Worm (Caenorhabditis elegans) whole organism, L1 larva: Measurements from ENCODE around the gene F08B12.11.
A peak's percentile ranks its signal among the peaks of the same experiment; 100 is the strongest.

ENCODE experiments used
- C16A3.4 ChIP-seq: fragments of 150-350 bp; optimal IDR thresholded peaks from 2 replicates; lab custom pipeline; 2014; ENCODE audit warnings: missing biosample characterization, missing genetic modification characterization
- ama-1 ChIP-seq: fragments of 150-350 bp; optimal IDR thresholded peaks from 2 replicates; lab custom pipeline; 2014
- blmp-1 ChIP-seq: fragments of 150-350 bp; optimal IDR thresholded peaks from 2 replicates; lab custom pipeline; 2014; ENCODE audit warnings: missing biosample characterization, missing genetic modification characterization
- ceh-8 ChIP-seq: fragments of 200-800 bp; sonication (Bioruptor generic); optimal IDR thresholded peaks from 2 replicates; lab custom pipeline; 2018; ENCODE audit warnings: mild to moderate bottlenecking, missing genetic modification characterization, moderate library complexity, missing compliant biosample characterization
- ceh-90 ChIP-seq: sonication (generic microtip); optimal IDR thresholded peaks from 2 replicates; lab custom pipeline; 2016; ENCODE audit warnings: missing genetic modification characterization, missing compliant biosample characterization
- dsc-1 ChIP-seq: sonication (generic microtip); optimal IDR thresholded peaks from 2 replicates; lab custom pipeline; 2016; ENCODE audit warnings: mild to moderate bottlenecking, missing genetic modification characterization, missing compliant biosample characterization
- efl-1 ChIP-seq, 4 experiments: fragments of 150-350 bp; optimal IDR thresholded peaks in 3 of 4; peaks in 1 of 4; 1 replicate in 1 of 4; 2 replicates in 3 of 4; lab custom pipeline; 2014; ENCODE audit warnings: missing biosample characterization in 2 of 4, missing genetic modification characterization in 2 of 4, missing genetic modification reagents in 2 of 4
- egl-27 ChIP-seq, 2 experiments: fragments of 150-350 bp in 1 of 2; sonication (generic microtip); optimal IDR thresholded peaks; 3 replicates each; lab custom pipeline; 2017 to 2018; ENCODE audit warnings: missing biosample characterization in 2 of 2, missing genetic modification characterization in 2 of 2, missing genetic modification reagents in 2 of 2
- elt-2 ChIP-seq: sonication (generic microtip); optimal IDR thresholded peaks from 2 replicates; lab custom pipeline; 2016; ENCODE audit warnings: missing genetic modification characterization, mild to moderate bottlenecking, inconsistent platforms, missing compliant biosample characterization, missing genetic modification reagents
- fkh-10 ChIP-seq: sonication (generic microtip); optimal IDR thresholded peaks from 2 replicates; lab custom pipeline; 2017; ENCODE audit warnings: missing biosample characterization, missing genetic modification reagents, missing genetic modification characterization
- fkh-4 ChIP-seq: sonication (generic microtip); optimal IDR thresholded peaks from 2 replicates; lab custom pipeline; 2016; ENCODE audit warnings: missing compliant biosample characterization, missing genetic modification characterization, borderline replicate concordance
- grh-1 ChIP-seq: fragments of 200-800 bp; sonication (Bioruptor generic); IDR thresholded peaks from 2 replicates; pipeline ENCODE4 v1.3.6; 2022; ENCODE audit warnings: missing genetic modification reagents, missing genetic modification characterization, missing compliant biosample characterization
- hpl-2 ChIP-seq: fragments of 150-350 bp; optimal IDR thresholded peaks from 2 replicates; lab custom pipeline; 2014; ENCODE audit warnings: missing biosample characterization, missing genetic modification reagents, missing genetic modification characterization
- isw-1 ChIP-seq: fragments of 200-800 bp; sonication (Bioruptor generic); IDR thresholded peaks from 2 replicates; pipeline ENCODE4 v1.3.6; 2022; ENCODE audit warnings: missing genetic modification characterization, missing compliant biosample characterization
- lin-14 ChIP-seq: fragments of 200-800 bp; sonication (Bioruptor generic); optimal IDR thresholded peaks from 2 replicates; lab custom pipeline; 2018; ENCODE audit warnings: mild to moderate bottlenecking, missing genetic modification characterization, moderate library complexity, missing compliant biosample characterization
- lir-3 ChIP-seq: sonication (generic microtip); optimal IDR thresholded peaks from 2 replicates; lab custom pipeline; 2016; ENCODE audit warnings: mild to moderate bottlenecking, missing genetic modification characterization, moderate library complexity, missing compliant biosample characterization; ENCODE audit not compliant: poor library complexity
- lsy-2 ChIP-seq, 2 experiments: fragments of 150-350 bp; optimal IDR thresholded peaks; 2 replicates each; lab custom pipeline; 2014; ENCODE audit warnings: missing biosample characterization in 2 of 2, missing genetic modification characterization in 2 of 2
- mab-9 ChIP-seq: fragments of 200-800 bp; sonication (Bioruptor generic); IDR thresholded peaks from 2 replicates; pipeline ENCODE4 v1.3.6; 2022; ENCODE audit warnings: missing genetic modification reagents, missing genetic modification characterization, missing compliant biosample characterization
- mep-1 ChIP-seq: fragments of 150-350 bp; optimal IDR thresholded peaks from 2 replicates; lab custom pipeline; 2014; ENCODE audit warnings: missing biosample characterization, missing genetic modification characterization
- nhr-12 ChIP-seq: sonication (generic microtip); optimal IDR thresholded peaks from 2 replicates; lab custom pipeline; 2017; ENCODE audit warnings: missing biosample characterization, missing genetic modification characterization
- nhr-19 ChIP-seq: fragments of 200-800 bp; sonication (Bioruptor generic); conservative IDR thresholded peaks from 2 replicates; pipeline ENCODE4 v1.3.6; 2022; ENCODE audit warnings: missing genetic modification characterization, missing compliant biosample characterization
- nhr-20 ChIP-seq: sonication (generic microtip); optimal IDR thresholded peaks from 2 replicates; lab custom pipeline; 2016; ENCODE audit warnings: mild to moderate bottlenecking, missing genetic modification characterization, missing compliant biosample characterization
- nhr-237 ChIP-seq: fragments of 150-350 bp; optimal IDR thresholded peaks from 2 replicates; lab custom pipeline; 2014; ENCODE audit warnings: missing biosample characterization, missing genetic modification characterization
- nhr-47 ChIP-seq: sonication (generic microtip); optimal IDR thresholded peaks from 2 replicates; lab custom pipeline; 2016; ENCODE audit warnings: mild to moderate bottlenecking, missing genetic modification characterization, moderate library complexity, missing compliant biosample characterization
- nhr-71 ChIP-seq: sonication (generic microtip); optimal IDR thresholded peaks from 2 replicates; lab custom pipeline; 2016; ENCODE audit warnings: mild to moderate bottlenecking, missing genetic modification characterization, moderate library complexity, missing compliant biosample characterization
- nhr-85 ChIP-seq: sonication (generic microtip); peaks from one replicate; lab custom pipeline; 2016; ENCODE audit warnings: missing genetic modification characterization, inconsistent platforms, missing compliant biosample characterization
- pag-3 ChIP-seq: sonication (generic microtip); optimal IDR thresholded peaks from 2 replicates; lab custom pipeline; 2017; ENCODE audit warnings: missing genetic modification characterization, mild to moderate bottlenecking, missing compliant biosample characterization, antibody characterized with exemption, borderline replicate concordance; ENCODE audit not compliant: insufficient read depth
- pax-3 ChIP-seq: fragments of 200-800 bp; sonication (Bioruptor generic); optimal IDR thresholded peaks from 2 replicates; lab custom pipeline; 2018; ENCODE audit warnings: mild to moderate bottlenecking, missing genetic modification characterization, moderate library complexity, missing compliant biosample characterization
- rnt-1 ChIP-seq: sonication (generic microtip); optimal IDR thresholded peaks from 2 replicates; lab custom pipeline; 2016; ENCODE audit warnings: mild to moderate bottlenecking, missing genetic modification characterization, moderate library complexity, missing compliant biosample characterization
- snu-23 ChIP-seq: sonication (generic microtip); optimal IDR thresholded peaks from 2 replicates; lab custom pipeline; 2016; ENCODE audit warnings: missing genetic modification characterization, missing compliant biosample characterization
- sptf-1 ChIP-seq: fragments of 150-350 bp; optimal IDR thresholded peaks from 2 replicates; lab custom pipeline; 2014; ENCODE audit warnings: missing biosample characterization, missing genetic modification characterization
- swsn-7 ChIP-seq: sonication (generic microtip); optimal IDR thresholded peaks from 2 replicates; lab custom pipeline; 2016; ENCODE audit warnings: missing genetic modification characterization, missing compliant biosample characterization
- tbx-2 ChIP-seq: sonication (generic microtip); optimal IDR thresholded peaks from 2 replicates; lab custom pipeline; 2016; ENCODE audit warnings: missing genetic modification characterization, missing compliant biosample characterization
- unc-130 ChIP-seq: fragments of 150-350 bp; optimal IDR thresholded peaks from 2 replicates; lab custom pipeline; 2017; ENCODE audit warnings: missing biosample characterization, missing genetic modification characterization, inconsistent platforms
- unc-86 ChIP-seq: sonication (generic microtip); optimal IDR thresholded peaks from 2 replicates; lab custom pipeline; 2016; ENCODE audit warnings: missing genetic modification characterization, missing compliant biosample characterization
- vab-15 ChIP-seq: sonication (generic microtip); optimal IDR thresholded peaks from 2 replicates; lab custom pipeline; 2017; ENCODE audit warnings: missing genotype, mild to moderate bottlenecking, missing genetic modification characterization, missing compliant biosample characterization
- xbp-1 ChIP-seq: sonication (generic microtip); optimal IDR thresholded peaks from 2 replicates; lab custom pipeline; 2016; ENCODE audit warnings: missing genetic modification characterization, missing compliant biosample characterization

Gene F08B12.11

DNA sequence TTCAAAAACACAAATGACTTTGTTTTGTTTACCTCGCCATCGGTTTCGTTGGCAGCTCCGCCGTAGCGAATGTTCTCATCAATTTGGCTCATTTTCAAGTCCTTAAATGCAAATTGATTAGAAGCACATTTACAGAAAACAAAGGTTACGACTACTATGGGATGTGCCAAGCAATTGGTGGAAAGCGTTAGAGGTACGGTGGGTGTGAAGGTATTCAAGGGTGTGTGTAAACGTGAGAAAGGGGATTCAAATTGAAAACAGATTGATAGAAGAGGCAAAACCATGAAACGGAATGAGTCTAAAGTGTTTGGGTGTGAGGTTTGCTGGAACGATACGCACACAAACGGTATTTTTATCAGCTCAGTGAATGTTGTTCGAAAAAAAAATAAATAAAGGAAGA lies 7.5 kb upstream of the F08B12.11 start, which contains the start of gene tni-1:
tni-1 (minus strand) TSS at position 101 of the 400 bp plus-strand sequence.
- TF ChIP-seq ceh-8 (GFP tag; lab: Kevin White, UChicago), result no peak
- TF ChIP-seq vab-15 (tag; lab: Kevin White, UChicago), result no peak
- no peak for TF ChIP-seq hpl-2 (GFP tag; lab: Kevin White, UChicago)
- TF ChIP-seq nhr-237 (tag; lab: Kevin White, UChicago), result no peak
- no peak for TF ChIP-seq C16A3.4
- TF ChIP-seq nhr-47 (tag; lab: Kevin White, UChicago), result no peak
- no peak for TF ChIP-seq ceh-90 (tag; lab: Kevin White, UChicago)
- TF ChIP-seq, all 84 proteins: peak for 0

DNA sequence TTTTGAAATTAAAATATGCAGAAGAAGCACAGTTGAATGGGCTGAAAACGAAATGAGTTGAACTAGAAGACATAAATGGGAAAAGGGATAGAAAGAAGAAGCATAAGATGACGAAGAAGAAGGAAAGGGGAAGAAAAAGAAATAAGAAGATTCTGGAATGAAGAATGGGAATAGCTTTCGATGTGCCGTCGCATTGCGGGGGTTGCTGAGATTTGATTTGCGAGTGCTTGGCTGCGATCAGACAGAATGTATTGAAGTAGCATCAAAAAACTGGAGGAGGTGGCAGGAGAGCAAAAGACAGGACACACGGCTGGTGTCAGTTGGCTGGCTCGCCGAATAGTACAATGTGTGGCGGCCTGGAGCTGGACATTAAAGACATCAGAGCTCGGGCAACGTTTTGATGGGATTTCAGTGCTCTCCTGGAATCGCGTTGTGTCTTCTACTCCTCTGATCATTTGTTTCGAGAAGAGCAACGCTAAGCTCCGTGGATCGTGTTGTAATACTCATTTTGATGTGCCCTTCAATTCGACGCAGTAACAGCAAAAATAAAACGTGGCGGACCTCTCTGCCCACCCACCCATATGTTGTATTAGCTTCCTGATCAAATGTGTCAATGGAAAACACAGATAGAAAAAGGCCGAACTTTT lies 5.6 kb upstream of the F08B12.11 start:
- peak; percentile 2 for TF ChIP-seq nhr-47 (tag; lab: Kevin White, UChicago)
- peak in 1 of 2 experiments; percentile 28 for TF ChIP-seq lsy-2 (tag; optimal IDR thresholded peaks at IDR 0.05; lab: Kevin White, UChicago)
- peak; percentile 35 for TF ChIP-seq nhr-20 (tag; lab: Kevin White, UChicago)
- TF ChIP-seq efl-1 (optimal IDR thresholded peaks at IDR 0.05; lab: Kevin White, UChicago), result no peak
- TF ChIP-seq efl-1 (GFP tag; optimal IDR thresholded peaks at IDR 0.05 in 1 of 2; lab: Kevin White, UChicago), result peak in 1 of 2 experiments; percentile 63
- TF ChIP-seq nhr-71, result peak; percentile 87
- TF ChIP-seq mep-1 (tag; lab: Kevin White, UChicago), result no peak
- TF ChIP-seq xbp-1 (tag; lab: Kevin White, UChicago), result peak; percentile 9
- TF ChIP-seq lin-14 (GFP tag; lab: Kevin White, UChicago), result peak; percentile 85
- no peak for TF ChIP-seq elt-2 (tag; lab: Kevin White, UChicago)
- TF ChIP-seq isw-1, result no peak
- TF ChIP-seq fkh-10 (GFP tag; lab: Kevin White, UChicago), result peak; percentile 70
- TF ChIP-seq grh-1 (GFP tag; lab: Robert Waterston, UW), result no peak
- peak; percentile 84 for TF ChIP-seq dsc-1 (tag; lab: Kevin White, UChicago)
- TF ChIP-seq nhr-19 (GFP tag; lab: Robert Waterston, UW), result peak; percentile 63
- TF ChIP-seq unc-130 (tag; lab: Kevin White, UChicago), result peak; percentile 60
- peak; percentile 77 for TF ChIP-seq rnt-1
- peak; percentile 16 for TF ChIP-seq tbx-2 (tag; lab: Kevin White, UChicago)
- TF ChIP-seq snu-23, result peak; percentile 51
- TF ChIP-seq sptf-1, result no peak
- peak; percentile 78 for TF ChIP-seq pag-3 (tag; lab: Kevin White, UChicago)
- TF ChIP-seq fkh-4 (tag; lab: Kevin White, UChicago), result peak; percentile 54
- peak; percentile 25 for TF ChIP-seq swsn-7 (tag; lab: Kevin White, UChicago)

DNA sequence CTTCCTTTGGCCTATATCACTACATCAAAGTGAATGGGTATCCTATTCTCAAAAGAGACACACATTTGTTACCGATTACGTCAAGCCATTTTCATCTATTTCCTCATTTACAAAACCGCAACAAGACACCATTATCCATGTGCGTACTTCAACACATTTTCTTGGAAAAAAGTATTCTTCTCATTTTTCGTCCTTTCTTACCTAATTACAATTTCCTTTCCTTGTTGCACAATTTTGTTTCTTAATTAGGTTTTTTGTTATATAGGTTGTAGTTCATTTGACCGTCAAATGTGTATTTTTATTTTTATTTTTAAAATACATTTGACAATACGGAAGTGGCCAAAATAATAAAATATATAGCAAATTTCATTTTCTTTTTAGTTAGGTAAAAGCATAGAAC lies 1.5 kb upstream of the F08B12.11 start:
- TF ChIP-seq unc-86 (tag; lab: Kevin White, UChicago) (peak; percentile 13), blmp-1 (tag; lab: Kevin White, UChicago) (peak; percentile 9), ama-1 (lab: Kevin White, UChicago) (no peak), isw-1 (no peak), lir-3 (tag; lab: Kevin White, UChicago) (no peak), tbx-2 (tag; lab: Kevin White, UChicago) (no peak), egl-27 (tag; optimal IDR thresholded peaks at IDR 0.05; lab: Kevin White, UChicago) (no peak), nhr-71 (peak; percentile 28), lin-14 (GFP tag; lab: Kevin White, UChicago) (peak; percentile 75), dsc-1 (tag; lab: Kevin White, UChicago) (peak; percentile 34)

DNA sequence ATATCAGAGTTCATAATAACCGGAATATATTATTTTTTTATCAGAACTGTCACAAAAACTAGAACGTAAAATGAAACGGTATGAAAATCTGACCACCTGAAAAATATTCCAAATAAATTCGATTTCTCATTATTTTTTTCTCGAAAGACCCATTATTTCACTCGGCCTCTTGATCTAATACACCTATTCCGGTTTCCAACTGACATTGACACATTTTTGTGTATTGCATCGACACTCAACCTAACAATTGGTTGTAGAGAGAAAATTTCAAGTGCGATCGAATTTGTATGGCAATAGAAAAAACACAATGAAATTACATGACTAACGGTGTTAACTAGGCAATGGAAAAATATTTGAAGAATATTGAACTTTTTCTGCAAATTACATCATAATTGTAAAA lies 1.1 kb downstream of the F08B12.11 start:
- peak; percentile 51 for TF ChIP-seq lin-14 (GFP tag; lab: Kevin White, UChicago)
- no peak for TF ChIP-seq mep-1 (tag; lab: Kevin White, UChicago)
- no peak for TF ChIP-seq mab-9 (GFP tag; lab: Robert Waterston, UW)
- no peak for TF ChIP-seq nhr-12 (tag; lab: Kevin White, UChicago)
- peak; percentile 83 for TF ChIP-seq nhr-85 (tag; lab: Kevin White, UChicago)
- no peak for TF ChIP-seq pax-3 (tag; lab: Kevin White, UChicago)
